Fruit fly (Drosophila melanogaster) whole organism, embryonic: ENCODE data around the gene scpr-A.

Experiments
- Antp ChIP-seq: fragments of 200-800 bp; sonication (Bioruptor generic); optimal IDR thresholded peaks from 3 replicates; lab custom pipeline; 2016; ENCODE audit warnings: missing biosample characterization, missing genetic modification characterization
- B-H2 ChIP-seq: fragments of 200-800 bp; sonication (Bioruptor generic); optimal IDR thresholded peaks from 2 replicates; lab custom pipeline; 2018; ENCODE audit warnings: missing biosample characterization, mild to moderate bottlenecking, missing genetic modification characterization
- Bteb2 ChIP-seq: fragments of 200-800 bp; sonication (Bioruptor generic); optimal IDR thresholded peaks from 2 replicates; lab custom pipeline; 2016; ENCODE audit warnings: missing biosample characterization, missing genetic modification characterization
- CG10147 ChIP-seq: fragments of 200-800 bp; sonication (Bioruptor generic); optimal IDR thresholded peaks from 2 replicates; lab custom pipeline; 2019; ENCODE audit warnings: missing biosample characterization, mild to moderate bottlenecking, missing genetic modification characterization, moderate library complexity
- CG13296 ChIP-seq: fragments of 200-800 bp; sonication (Bioruptor generic); optimal IDR thresholded peaks from 3 replicates; lab custom pipeline; 2018; ENCODE audit warnings: missing biosample characterization, mild to moderate bottlenecking, missing genetic modification characterization
- CG13624 ChIP-seq: fragments of 200-800 bp; sonication (Bioruptor generic); optimal IDR thresholded peaks from 2 replicates; lab custom pipeline; 2016; ENCODE audit warnings: missing biosample characterization, missing genetic modification characterization
- CG15073 ChIP-seq: fragments of 200-800 bp; sonication (Bioruptor generic); optimal IDR thresholded peaks from 2 replicates; lab custom pipeline; 2016; ENCODE audit warnings: missing biosample characterization, missing genetic modification characterization
- CG17361 ChIP-seq: fragments of 200-800 bp; sonication (Bioruptor generic); IDR thresholded peaks from 3 replicates; pipeline ENCODE4 v1.3.6; 2022; ENCODE audit warnings: missing biosample characterization, missing genetic modification characterization
- CG2678 ChIP-seq: fragments of 200-800 bp; sonication (Bioruptor generic); optimal IDR thresholded peaks from 3 replicates; lab custom pipeline; 2019; ENCODE audit warnings: missing biosample characterization, mild to moderate bottlenecking, missing genetic modification characterization, moderate library complexity
- CG30403 ChIP-seq: fragments of 200-800 bp; sonication (Bioruptor generic); optimal IDR thresholded peaks from 3 replicates; lab custom pipeline; 2016; ENCODE audit warnings: missing biosample characterization, missing genetic modification characterization
- CG31224 ChIP-seq: fragments of 200-800 bp; sonication (Bioruptor generic); IDR thresholded peaks from 2 replicates; pipeline ENCODE4 v1.3.6; 2022; ENCODE audit warnings: missing biosample characterization, missing genetic modification characterization
- CG3281 ChIP-seq: fragments of 200-800 bp; sonication (Bioruptor generic); optimal IDR thresholded peaks from 3 replicates; lab custom pipeline; 2017; ENCODE audit warnings: missing biosample characterization, mild to moderate bottlenecking, missing genetic modification characterization
- CG4854 ChIP-seq: fragments of 200-800 bp; sonication (Bioruptor generic); optimal IDR thresholded peaks from 2 replicates; lab custom pipeline; 2016; ENCODE audit warnings: missing biosample characterization, missing genetic modification characterization, inconsistent platforms
- CG6175 ChIP-seq: fragments of 200-800 bp; sonication (Bioruptor generic); IDR thresholded peaks from 3 replicates; pipeline ENCODE4 v1.3.6; 2022; ENCODE audit warnings: missing biosample characterization, missing genetic modification characterization
- CG6854 ChIP-seq: fragments of 200-800 bp; sonication (Bioruptor generic); optimal IDR thresholded peaks from 3 replicates; lab custom pipeline; 2017; ENCODE audit warnings: missing biosample characterization, mild to moderate bottlenecking, missing genetic modification characterization
- CG8765 ChIP-seq: fragments of 200-800 bp; sonication (Bioruptor generic); IDR thresholded peaks from 2 replicates; pipeline ENCODE4 v1.3.6; 2022; ENCODE audit warnings: missing biosample characterization, missing genetic modification characterization
- Dad ChIP-seq: fragments of 200-800 bp; sonication (Bioruptor generic); optimal IDR thresholded peaks from 3 replicates; lab custom pipeline; 2016; ENCODE audit warnings: missing biosample characterization, missing genetic modification characterization
- Dll ChIP-seq: fragments of 200-800 bp; sonication (Bioruptor generic); IDR thresholded peaks from 4 replicates; pipeline ENCODE4 v1.3.6; 2022; ENCODE audit warnings: missing biosample characterization, missing genetic modification characterization; ENCODE audit not compliant: partially characterized antibody
- E2f1 ChIP-seq: fragments of 200-800 bp; sonication (Bioruptor generic); IDR thresholded peaks from 2 replicates; pipeline ENCODE4 v1.3.6; 2022; ENCODE audit warnings: missing biosample characterization, missing genetic modification characterization
- Gsc ChIP-seq: fragments of 200-800 bp; sonication (Bioruptor generic); IDR thresholded peaks from 2 replicates; pipeline ENCODE4 v1.3.6; 2022; ENCODE audit warnings: missing biosample characterization, missing genetic modification characterization
- HLH3B ChIP-seq: fragments of 200-800 bp; sonication (Bioruptor generic); IDR thresholded peaks from 2 replicates; pipeline ENCODE4 v1.3.6; 2022; ENCODE audit warnings: missing biosample characterization, missing genetic modification characterization
- Hr3 ChIP-seq: fragments of 200-800 bp; sonication (Bioruptor generic); optimal IDR thresholded peaks from 3 replicates; lab custom pipeline; 2016; ENCODE audit warnings: missing biosample characterization, missing genetic modification characterization
- Pdp1 ChIP-seq, 2 experiments: fragments of 200-800 bp; sonication (Bioruptor generic); optimal IDR thresholded peaks; 3 replicates each; lab custom pipeline; 2016; ENCODE audit warnings: missing biosample characterization in 2 of 2, missing genetic modification characterization in 2 of 2, mild to moderate bottlenecking in 1 of 2, moderate library complexity in 1 of 2
- Trl ChIP-seq, 3 experiments: fragments of >200 bp in 2 of 3; fragments of 200-800 bp in 1 of 3; sonication (Bioruptor generic) in 1 of 3; optimal IDR thresholded peaks; 2 replicates in 1 of 3; 3 replicates in 2 of 3; lab custom pipeline; 2016 to 2017; ENCODE audit warnings: missing biosample characterization in 1 of 3, missing genetic modification characterization in 1 of 3
- Xrp1 ChIP-seq: fragments of 200-800 bp; sonication (Bioruptor generic); IDR thresholded peaks from 2 replicates; pipeline ENCODE4 v1.3.6; 2022; ENCODE audit warnings: missing biosample characterization, missing genetic modification characterization
- ac ChIP-seq: fragments of 200-800 bp; sonication (Bioruptor generic); optimal IDR thresholded peaks from 3 replicates; lab custom pipeline; 2017; ENCODE audit warnings: missing biosample characterization, mild to moderate bottlenecking, missing genetic modification characterization
- al ChIP-seq: fragments of 200-800 bp; sonication (Bioruptor generic); IDR thresholded peaks from 2 replicates; pipeline ENCODE4 v1.3.6; 2022; ENCODE audit warnings: missing biosample characterization, missing genetic modification characterization
- caup ChIP-seq: fragments of 200-800 bp; sonication (Bioruptor generic); optimal IDR thresholded peaks from 3 replicates; lab custom pipeline; 2017; ENCODE audit warnings: missing biosample characterization, mild to moderate bottlenecking, missing genetic modification characterization, moderate library complexity; ENCODE audit not compliant: severe bottlenecking
- corto ChIP-seq: fragments of 200-800 bp; sonication (Bioruptor generic); optimal IDR thresholded peaks from 2 replicates; lab custom pipeline; 2016; ENCODE audit warnings: missing biosample characterization, mild to moderate bottlenecking, missing genetic modification characterization, moderate library complexity
- crp ChIP-seq, 2 experiments: fragments of 200-800 bp; sonication (Bioruptor generic); optimal IDR thresholded peaks; 2 replicates in 1 of 2; 3 replicates in 1 of 2; lab custom pipeline; 2017; ENCODE audit warnings: missing biosample characterization in 2 of 2, missing genetic modification characterization in 2 of 2, mild to moderate bottlenecking in 1 of 2, moderate library complexity in 1 of 2
- disco-r ChIP-seq: fragments of 200-800 bp; sonication (Bioruptor generic); optimal IDR thresholded peaks from 2 replicates; lab custom pipeline; 2016; ENCODE audit warnings: missing biosample characterization, missing genetic modification characterization
- dysf ChIP-seq: fragments of 200-800 bp; sonication (Bioruptor generic); IDR thresholded peaks from 3 replicates; pipeline ENCODE4 v1.3.6; 2022; ENCODE audit warnings: missing biosample characterization, missing genetic modification characterization
- fd102C ChIP-seq: fragments of 200-800 bp; sonication (Bioruptor generic); optimal IDR thresholded peaks from 2 replicates; lab custom pipeline; 2018; ENCODE audit warnings: missing biosample characterization, mild to moderate bottlenecking, missing genetic modification characterization, moderate library complexity
- ftz-f1 ChIP-seq: fragments of 200-800 bp; sonication (Bioruptor generic); optimal IDR thresholded peaks from 2 replicates; lab custom pipeline; 2016; ENCODE audit warnings: missing biosample characterization, missing genetic modification characterization
- grn ChIP-seq: fragments of 200-800 bp; sonication (Bioruptor generic); optimal IDR thresholded peaks from 3 replicates; lab custom pipeline; 2017; ENCODE audit warnings: missing biosample characterization, missing genetic modification characterization
- jing ChIP-seq: fragments of 200-800 bp; sonication (Bioruptor generic); optimal IDR thresholded peaks from 2 replicates; lab custom pipeline; 2018; ENCODE audit warnings: missing biosample characterization, mild to moderate bottlenecking, missing genetic modification characterization
- jumu ChIP-seq: fragments of 200-800 bp; sonication (Bioruptor generic); optimal IDR thresholded peaks from 3 replicates; lab custom pipeline; 2016; ENCODE audit warnings: missing biosample characterization, missing genetic modification characterization
- lbe ChIP-seq: fragments of 200-800 bp; sonication (Bioruptor generic); optimal IDR thresholded peaks from 2 replicates; lab custom pipeline; 2016; ENCODE audit warnings: missing biosample characterization, mild to moderate bottlenecking, missing genetic modification characterization
- mam ChIP-seq: fragments of 200-800 bp; sonication (Bioruptor generic); optimal IDR thresholded peaks from 3 replicates; lab custom pipeline; 2016; ENCODE audit warnings: missing biosample characterization, missing genetic modification characterization
- pan ChIP-seq, 4 experiments: fragments of >200 bp in 3 of 4; fragments of 200-800 bp in 1 of 4; sonication (Bioruptor generic) in 1 of 4; optimal IDR thresholded peaks in 3 of 4; IDR thresholded peaks in 1 of 4; 2 replicates each; pipeline versions ENCODE4 v1.3.6 to Lab custom; 2017 to 2022; ENCODE audit warnings: missing biosample characterization in 2 of 4, missing genetic modification characterization in 2 of 4, mixed read lengths in 1 of 4
- prd ChIP-seq, 3 experiments: fragments of >200 bp in 2 of 3; fragments of 200-800 bp in 1 of 3; sonication (Bioruptor generic) in 1 of 3; optimal IDR thresholded peaks in 2 of 3; IDR thresholded peaks in 1 of 3; 2 replicates in 2 of 3; 3 replicates in 1 of 3; pipeline versions ENCODE4 v1.3.6 to Lab custom; 2017 to 2022; ENCODE audit warnings: missing biosample characterization in 1 of 3, missing genetic modification characterization in 1 of 3
- schlank ChIP-seq: fragments of 200-800 bp; sonication (Bioruptor generic); optimal IDR thresholded peaks from 2 replicates; lab custom pipeline; 2018; ENCODE audit warnings: missing biosample characterization, mild to moderate bottlenecking, missing genetic modification characterization
- shn ChIP-seq: fragments of 200-800 bp; sonication (Bioruptor generic); optimal IDR thresholded peaks from 3 replicates; lab custom pipeline; 2016; ENCODE audit warnings: missing biosample characterization, missing genetic modification characterization
- sug ChIP-seq: fragments of 200-800 bp; optimal IDR thresholded peaks from 2 replicates; lab custom pipeline; 2019; ENCODE audit warnings: missing biosample characterization, mild to moderate bottlenecking, missing genetic modification characterization, moderate library complexity
- tap ChIP-seq: fragments of 200-800 bp; optimal IDR thresholded peaks from 3 replicates; lab custom pipeline; 2019; ENCODE audit warnings: missing biosample characterization, mild to moderate bottlenecking, missing genetic modification characterization, moderate library complexity
- trem ChIP-seq: fragments of 200-800 bp; optimal IDR thresholded peaks from 3 replicates; lab custom pipeline; 2019; ENCODE audit warnings: missing biosample characterization, mild to moderate bottlenecking, missing genetic modification characterization, moderate library complexity
- unpg ChIP-seq: fragments of 200-800 bp; sonication (Bioruptor generic); optimal IDR thresholded peaks from 3 replicates; lab custom pipeline; 2018; ENCODE audit warnings: missing biosample characterization, mild to moderate bottlenecking, missing genetic modification characterization, moderate library complexity

The scpr-A gene

DNA sequence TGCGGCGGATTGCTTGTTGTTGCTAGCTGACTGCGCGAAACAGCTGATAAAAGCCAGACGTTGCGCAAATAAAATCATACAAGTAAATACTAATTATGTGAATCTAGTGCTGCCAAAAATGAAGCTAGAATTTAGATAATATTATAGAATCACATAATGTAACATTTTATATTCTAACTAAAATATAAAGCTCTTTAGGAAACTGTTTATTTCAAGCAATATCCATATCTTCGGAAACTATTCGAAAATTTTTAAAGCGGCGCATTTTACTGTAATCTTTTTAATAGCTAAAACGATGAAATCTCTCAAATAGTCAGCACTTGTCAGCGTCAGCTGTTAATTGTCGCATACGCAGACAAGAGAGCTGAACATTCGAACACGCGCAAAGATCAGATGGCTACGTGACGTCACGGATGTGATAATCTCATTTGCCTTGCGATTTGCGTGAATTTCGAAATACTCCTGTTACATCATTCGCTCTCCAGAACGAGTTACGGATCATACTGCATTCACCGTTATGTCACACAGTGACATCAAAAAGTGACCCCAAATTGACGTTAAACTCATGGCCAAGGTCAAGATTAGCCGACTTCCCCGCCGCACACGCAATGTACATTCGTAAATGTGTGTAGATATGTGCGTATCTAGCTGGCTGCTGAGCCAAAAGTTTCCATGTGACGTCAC lies 2.2 kb downstream of the scpr-A start (continued):
- no peak for TF ChIP-seq schlank (tag; lab: Kevin White, UChicago)
- TF ChIP-seq CG2678 (tag; lab: Kevin White, UChicago), result peak; percentile 73
- TF ChIP-seq disco-r (GFP tag; lab: Kevin White, UChicago), result no peak
- no peak for TF ChIP-seq Hr3 (GFP tag; lab: Kevin White, UChicago)
- TF ChIP-seq dysf, result peak; percentile 57; the same call in 2 of the 3 replicates
- peak; percentile 24 for TF ChIP-seq sug
- TF ChIP-seq corto (GFP tag; lab: Kevin White, UChicago), result no peak
- TF ChIP-seq HLH3B (GFP tag; lab: Robert Waterston, UW), result 0 out of 2 replicates have a peak, but pooled peaks have one; percentile 24
- TF ChIP-seq CG17361 (GFP tag; lab: Robert Waterston, UW), result peak; percentile 55; the same call in 2 of the 3 replicates
- TF ChIP-seq Dll, result peak; percentile 16; the same call in 1 of the 4 replicates
- TF ChIP-seq CG6854 (GFP tag; lab: Kevin White, UChicago), result peak; percentile 60
- TF ChIP-seq Xrp1 (GFP tag; lab: Robert Waterston, UW), result peak; percentile 64; the same call in 1 of the 2 replicates
- TF ChIP-seq B-H2 (GFP tag; lab: Kevin White, UChicago), result no peak
- no peak for TF ChIP-seq fd102C (GFP tag; lab: Kevin White, UChicago)
- TF ChIP-seq Antp (GFP tag; lab: Kevin White, UChicago), result no peak
- peak; percentile 47; the same call in 1 of the 2 replicates for TF ChIP-seq E2f1
- no peak for TF ChIP-seq pan (optimal IDR thresholded peaks at IDR 0.05; lab: Kevin White, UChicago)
- no peak for TF ChIP-seq pan (GFP tag; optimal IDR thresholded peaks at IDR 0.05 in 1 of 2, IDR thresholded peaks at IDR 0.05 in 1 of 2)
- no peak for TF ChIP-seq ac (GFP tag; lab: Kevin White, UChicago)
- no peak for TF ChIP-seq CG6175 (GFP tag; lab: Robert Waterston, UW)
- TF ChIP-seq Pdp1 (GFP tag; optimal IDR thresholded peaks at IDR 0.05; lab: Kevin White, UChicago), result peak in 1 of 2 experiments; percentile 97
- no peak for TF ChIP-seq Trl (optimal IDR thresholded peaks at IDR 0.05; lab: Kevin White, UChicago)
- peak; percentile 34 for TF ChIP-seq Trl (GFP tag; optimal IDR thresholded peaks at IDR 0.05; lab: Kevin White, UChicago)
- 0 out of 2 replicates have a peak, but pooled peaks have one; percentile 20 for TF ChIP-seq al (GFP tag; lab: Robert Waterston, UW)
- TF ChIP-seq CG10147 (GFP tag; lab: Kevin White, UChicago), result peak; percentile 45
- TF ChIP-seq grn, result peak; percentile 5
- TF ChIP-seq CG13296 (GFP tag; lab: Kevin White, UChicago), result peak; percentile 77
- TF ChIP-seq caup, result peak; percentile 22
- no peak for TF ChIP-seq CG31224 (GFP tag; lab: Robert Waterston, UW)
- TF ChIP-seq mam (GFP tag; lab: Kevin White, UChicago), result peak; percentile 45
- no peak for TF ChIP-seq jing
- peak; percentile 41 for TF ChIP-seq CG30403
- TF ChIP-seq CG15073 (GFP tag; lab: Kevin White, UChicago), result no peak
- peak; percentile 24 for TF ChIP-seq lbe
- no peak for TF ChIP-seq tap
- peak; percentile 17 for TF ChIP-seq ftz-f1
- peak in 1 of 2 experiments; percentile 69 for TF ChIP-seq crp (GFP tag; optimal IDR thresholded peaks at IDR 0.05; lab: Kevin White, UChicago)
- no peak for TF ChIP-seq CG4854 (GFP tag; lab: Kevin White, UChicago)
- peak; percentile 51 for TF ChIP-seq CG13624
- TF ChIP-seq CG3281 (GFP tag; lab: Kevin White, UChicago), result peak; percentile 79
- no peak for TF ChIP-seq prd (optimal IDR thresholded peaks at IDR 0.05; lab: Kevin White, UChicago)
- TF ChIP-seq prd (GFP tag; IDR thresholded peaks at IDR 0.05; lab: Robert Waterston, UW), result peak; percentile 48; the same call in 1 of the 3 replicates
- no peak for TF ChIP-seq CG8765
- peak; percentile 50 for TF ChIP-seq trem (tag; lab: Kevin White, UChicago)
- no peak for TF ChIP-seq shn (GFP tag; lab: Kevin White, UChicago)
- no peak for TF ChIP-seq jumu
- TF ChIP-seq Bteb2 (GFP tag; lab: Kevin White, UChicago), result no peak
- no peak for TF ChIP-seq Gsc (GFP tag; lab: Robert Waterston, UW)
- TF ChIP-seq Dad, result no peak
- TF ChIP-seq unpg (GFP tag; lab: Kevin White, UChicago), result peak; percentile 56
